ENCODE assay signal across 5 fruit fly cellular contexts in genomic region chr3R:26052150-26052908, dm6.
TF ChIP-seq lines count a peak whose summit lies in the region.

TSS of gene Exo84 (minus strand) at chr3R:26052257.
TSS of gene Vps2 (plus strand) at chr3R:26052821.

- no peak for TF ChIP-seq CTCF in whole organism, embryonic (GFP tag; optimal IDR thresholded peaks at IDR 0.05; lab: Kevin White, UChicago)

TF ChIP-seq in whole organism, adult, 20 proteins besides CTCF, POLR2A, EP300 and RAD21:
- peak; percentile 52 for TF ChIP-seq CG11617 (GFP tag; optimal IDR thresholded peaks at IDR 0.05; lab: Kevin White, UChicago)
- peak; percentile 68 for TF ChIP-seq CG1620 (GFP tag; optimal IDR thresholded peaks at IDR 0.05; lab: Kevin White, UChicago)
- peak; percentile 54 for TF ChIP-seq ovo (GFP tag; optimal IDR thresholded peaks at IDR 0.05; lab: Kevin White, UChicago)
- TF ChIP-seq CG12768 (GFP tag; optimal IDR thresholded peaks at IDR 0.05; lab: Kevin White, UChicago): peak; percentile 39
- TF ChIP-seq CG7101 (tag; optimal IDR thresholded peaks at IDR 0.05; lab: Kevin White, UChicago): peak; percentile 17
- peak; percentile 48 for TF ChIP-seq CG7045 (GFP tag; optimal IDR thresholded peaks at IDR 0.05; lab: Kevin White, UChicago)
- TF ChIP-seq cnc (optimal IDR thresholded peaks at IDR 0.05; lab: Kevin White, UChicago): no peak
- peak; percentile 86 for TF ChIP-seq kay (GFP tag; lab: Kevin White, UChicago; ENCODE audit: borderline replicate concordance)
- peak; percentile 27 for TF ChIP-seq pad (GFP tag; optimal IDR thresholded peaks at IDR 0.05; lab: Kevin White, UChicago)
- no peak for TF ChIP-seq toe (GFP tag; optimal IDR thresholded peaks at IDR 0.05; lab: Kevin White, UChicago)

TF ChIP-seq in whole organism, embryonic, 481 proteins besides CTCF, POLR2A, EP300 and RAD21 (continues in another document):
- TF ChIP-seq Ets65A (GFP tag; lab: Kevin White, UChicago) (peak; percentile 89), Pdp1 (GFP tag; optimal IDR thresholded peaks at IDR 0.05; lab: Kevin White, UChicago) (peak in 1 of 2 experiments; percentile 68), dati (GFP tag; IDR thresholded peaks at IDR 0.05; lab: Robert Waterston, UW) (no peak), CG9215 (GFP tag; IDR thresholded peaks at IDR 0.05; lab: Robert Waterston, UW) (peak; percentile 67), Aef1 (GFP tag; IDR thresholded peaks at IDR 0.05; lab: Robert Waterston, UW) (peak; percentile 38; the same call in 2 of the 3 replicates), tgo (GFP tag; IDR thresholded peaks at IDR 0.05; lab: Robert Waterston, UW) (peak; percentile 30; the same call in 1 of the 3 replicates), Chrac-16 (GFP tag; optimal IDR thresholded peaks at IDR 0.05; lab: Kevin White, UChicago) (peak; percentile 38), Med (GFP tag; lab: Kevin White, UChicago) (peak; percentile 30), nmo (GFP tag; optimal IDR thresholded peaks at IDR 0.05; lab: Kevin White, UChicago) (peak; percentile 77), CG12659 (GFP tag; optimal IDR thresholded peaks at IDR 0.05; lab: Kevin White, UChicago) (peak; percentile 55), CG7357 (GFP tag; IDR thresholded peaks at IDR 0.05; lab: Robert Waterston, UW) (peak; percentile 93), CG13287 (GFP tag; IDR thresholded peaks at IDR 0.05; lab: Robert Waterston, UW; ENCODE audit: partially characterized antibody) (no peak), CG17385 (GFP tag; optimal IDR thresholded peaks at IDR 0.05; lab: Kevin White, UChicago) (peak; percentile 89), tll (GFP tag; optimal IDR thresholded peaks at IDR 0.05; lab: Kevin White, UChicago) (peak in 1 of 2 experiments; percentile 77), Sry-δ (GFP tag; optimal IDR thresholded peaks at IDR 0.05; lab: Kevin White, UChicago) (peak; percentile 3), CG17829 (tag; optimal IDR thresholded peaks at IDR 0.05; lab: Kevin White, UChicago) (peak; percentile 32), lab (GFP tag; optimal IDR thresholded peaks at IDR 0.05; lab: Kevin White, UChicago) (no peak), wdn (GFP tag; IDR thresholded peaks at IDR 0.05; lab: Robert Waterston, UW) (peak; percentile 10; the same call in 1 of the 2 replicates), CG12155 (GFP tag; optimal IDR thresholded peaks at IDR 0.05; lab: Kevin White, UChicago) (peak; percentile 6), CG17186 (GFP tag; optimal IDR thresholded peaks at IDR 0.05; lab: Kevin White, UChicago) (no peak)

TF ChIP-seq in whole organism, prepupa, 60 proteins besides CTCF, POLR2A, EP300 and RAD21 (continues in another document):
- no peak for TF ChIP-seq Lpt (GFP tag; optimal IDR thresholded peaks at IDR 0.05; lab: Kevin White, UChicago)
- no peak for TF ChIP-seq CG8319 (GFP tag; optimal IDR thresholded peaks at IDR 0.05; lab: Kevin White, UChicago)
- TF ChIP-seq OdsH (GFP tag; optimal IDR thresholded peaks at IDR 0.05; lab: Kevin White, UChicago): no peak
- peak; percentile 2 for TF ChIP-seq CG11902 (GFP tag; optimal IDR thresholded peaks at IDR 0.05; lab: Kevin White, UChicago)
- no peak for TF ChIP-seq CG8119 (GFP tag; IDR thresholded peaks at IDR 0.05; lab: Robert Waterston, UW)
- TF ChIP-seq CG4318 (GFP tag; optimal IDR thresholded peaks at IDR 0.05; lab: Kevin White, UChicago): no peak
- no peak for TF ChIP-seq Met (GFP tag; optimal IDR thresholded peaks at IDR 0.05; lab: Kevin White, UChicago)
- peak; percentile 67 for TF ChIP-seq esn (GFP tag; optimal IDR thresholded peaks at IDR 0.05; lab: Kevin White, UChicago)
- peak; percentile 48 for TF ChIP-seq Sox14 (GFP tag; optimal IDR thresholded peaks at IDR 0.05; lab: Kevin White, UChicago)
- TF ChIP-seq CG15336 (GFP tag; IDR thresholded peaks at IDR 0.05; lab: Robert Waterston, UW): no peak
- TF ChIP-seq CG9139 (GFP tag; optimal IDR thresholded peaks at IDR 0.05; lab: Kevin White, UChicago): no peak
- TF ChIP-seq Blimp-1 (GFP tag; optimal IDR thresholded peaks at IDR 0.05; lab: Kevin White, UChicago): no peak
- TF ChIP-seq Ets96B (tag; optimal IDR thresholded peaks at IDR 0.05; lab: Kevin White, UChicago): no peak
- TF ChIP-seq topi (GFP tag; optimal IDR thresholded peaks at IDR 0.05; lab: Kevin White, UChicago): peak; percentile 40
- TF ChIP-seq Eip93F (GFP tag; optimal IDR thresholded peaks at IDR 0.05; lab: Kevin White, UChicago): no peak
- TF ChIP-seq dac (GFP tag; optimal IDR thresholded peaks at IDR 0.05; lab: Kevin White, UChicago): no peak
- no peak for TF ChIP-seq achi (GFP tag; optimal IDR thresholded peaks at IDR 0.05; lab: Kevin White, UChicago)
- TF ChIP-seq cyc (GFP tag; optimal IDR thresholded peaks at IDR 0.05; lab: Kevin White, UChicago): peak; percentile 46
- peak; percentile 73 for TF ChIP-seq CG10631 (GFP tag; optimal IDR thresholded peaks at IDR 0.05; lab: Kevin White, UChicago)
- TF ChIP-seq CG11294 (GFP tag; IDR thresholded peaks at IDR 0.05; lab: Robert Waterston, UW): no peak
- TF ChIP-seq acj6 (GFP tag; optimal IDR thresholded peaks at IDR 0.05; lab: Kevin White, UChicago): peak; percentile 59
- TF ChIP-seq Eip75B (GFP tag; optimal IDR thresholded peaks at IDR 0.05; lab: Kevin White, UChicago): no peak

TF ChIP-seq in whole organism, pupa, 21 proteins besides CTCF, POLR2A, EP300 and RAD21:
- no peak for TF ChIP-seq CG4496 (GFP tag; IDR thresholded peaks at IDR 0.05; lab: Robert Waterston, UW)
- TF ChIP-seq CG17806 (tag; optimal IDR thresholded peaks at IDR 0.05; lab: Kevin White, UChicago): peak; percentile 24
- TF ChIP-seq gl (tag; optimal IDR thresholded peaks at IDR 0.05; lab: Kevin White, UChicago): no peak
- TF ChIP-seq CG12605 (GFP tag; IDR thresholded peaks at IDR 0.05; lab: Robert Waterston, UW): no peak
- no peak for TF ChIP-seq rn (GFP tag; IDR thresholded peaks at IDR 0.05; lab: Robert Waterston, UW)
- TF ChIP-seq CG10348 (GFP tag; IDR thresholded peaks at IDR 0.05; lab: Robert Waterston, UW): 0 out of 2 replicates have a peak, but pooled peaks have one; percentile 27
- no peak for TF ChIP-seq CG8301 (tag; optimal IDR thresholded peaks at IDR 0.05; lab: Kevin White, UChicago)
- TF ChIP-seq D1 (tag; optimal IDR thresholded peaks at IDR 0.05; lab: Kevin White, UChicago): no peak
- TF ChIP-seq CG13204 (GFP tag; optimal IDR thresholded peaks at IDR 0.05; lab: Kevin White, UChicago): no peak
- no peak for TF ChIP-seq fd96Ca (GFP tag; IDR thresholded peaks at IDR 0.05; lab: Robert Waterston, UW)
- TF ChIP-seq Ets98B (GFP tag; IDR thresholded peaks at IDR 0.05; lab: Robert Waterston, UW): no peak
- TF ChIP-seq CG8159 (tag; optimal IDR thresholded peaks at IDR 0.05; lab: Kevin White, UChicago): no peak
- no peak for TF ChIP-seq EcR (GFP tag; optimal IDR thresholded peaks at IDR 0.05; lab: Kevin White, UChicago)
- peak; percentile 53 for TF ChIP-seq CG15710 (tag; optimal IDR thresholded peaks at IDR 0.05; lab: Kevin White, UChicago)
- TF ChIP-seq Pif1A (GFP tag; optimal IDR thresholded peaks at IDR 0.05; lab: Kevin White, UChicago): no peak
- no peak for TF ChIP-seq CG32121 (GFP tag; IDR thresholded peaks at IDR 0.05; lab: Robert Waterston, UW)
- no peak for TF ChIP-seq CG14655 (GFP tag; optimal IDR thresholded peaks at IDR 0.05; lab: Kevin White, UChicago)
- peak; percentile 47 for TF ChIP-seq CG9948 (tag; optimal IDR thresholded peaks at IDR 0.05; lab: Kevin White, UChicago)
- TF ChIP-seq Pif1B (GFP tag; optimal IDR thresholded peaks at IDR 0.05; lab: Kevin White, UChicago): no peak
- peak; percentile 7 for TF ChIP-seq Snoo (tag; optimal IDR thresholded peaks at IDR 0.05; lab: Kevin White, UChicago)
- peak; percentile 26 for TF ChIP-seq CG34367 (tag; optimal IDR thresholded peaks at IDR 0.05; lab: Kevin White, UChicago)

TF ChIP-seq in whole organism, wandering third instar larva, 38 proteins besides CTCF, POLR2A, EP300 and RAD21:
- TF ChIP-seq brk (GFP tag; optimal IDR thresholded peaks at IDR 0.05; lab: Kevin White, UChicago) (no peak), Rel (GFP tag; optimal IDR thresholded peaks at IDR 0.05; lab: Kevin White, UChicago) (no peak), Rel (tag; optimal IDR thresholded peaks at IDR 0.05; lab: Kevin White, UChicago) (no peak), Sp1 (GFP tag; optimal IDR thresholded peaks at IDR 0.05; lab: Kevin White, UChicago) (peak; percentile 32), rgr (GFP tag; optimal IDR thresholded peaks at IDR 0.05; lab: Kevin White, UChicago) (peak; percentile 75), sage (GFP tag; optimal IDR thresholded peaks at IDR 0.05; lab: Kevin White, UChicago) (no peak), psq (GFP tag; optimal IDR thresholded peaks at IDR 0.05; lab: Kevin White, UChicago) (peak; percentile 21), sv (GFP tag; optimal IDR thresholded peaks at IDR 0.05; lab: Kevin White, UChicago) (peak; percentile 41), woc (GFP tag; optimal IDR thresholded peaks at IDR 0.05; lab: Kevin White, UChicago) (peak; percentile 84), Dfd (GFP tag; optimal IDR thresholded peaks at IDR 0.05; lab: Kevin White, UChicago) (no peak), OdsH (GFP tag; optimal IDR thresholded peaks at IDR 0.05; lab: Kevin White, UChicago) (peak; percentile 11), lola (GFP tag; optimal IDR thresholded peaks at IDR 0.05; lab: Kevin White, UChicago) (no peak), Hr78 (GFP tag; optimal IDR thresholded peaks at IDR 0.05; lab: Kevin White, UChicago) (peak; percentile 15), HLH106 (tag; optimal IDR thresholded peaks at IDR 0.05; lab: Kevin White, UChicago) (peak; percentile 63), dmrt93B (GFP tag; optimal IDR thresholded peaks at IDR 0.05; lab: Kevin White, UChicago) (peak; percentile 55), ey (GFP tag; optimal IDR thresholded peaks at IDR 0.05; lab: Kevin White, UChicago) (peak; percentile 7), CG9705 (GFP tag; optimal IDR thresholded peaks at IDR 0.05; lab: Kevin White, UChicago) (peak; percentile 19), Jra (GFP tag; optimal IDR thresholded peaks at IDR 0.05; lab: Kevin White, UChicago) (peak; percentile 0), foxo (GFP tag; optimal IDR thresholded peaks at IDR 0.05; lab: Kevin White, UChicago) (peak in 1 of 2 experiments; percentile 47)
